Fruit fly (Drosophila melanogaster) whole organism, embryonic: ENCODE data around the gene mon2.
A peak's percentile ranks its signal among the peaks of the same experiment; 100 is the strongest.

ENCODE experiments used
- Atf-2 ChIP-seq: fragments of 200-800 bp; sonication (Bioruptor generic); optimal IDR thresholded peaks from 2 replicates; lab custom pipeline; 2016; ENCODE audit warnings: missing biosample characterization, missing genetic modification characterization
- Atf3 ChIP-seq: fragments of 200-800 bp; sonication (Bioruptor generic); optimal IDR thresholded peaks from 3 replicates; lab custom pipeline; 2016; ENCODE audit warnings: missing biosample characterization, missing genetic modification characterization
- Bgb ChIP-seq: fragments of 200-800 bp; sonication (Bioruptor generic); IDR thresholded peaks from 2 replicates; pipeline ENCODE4 v1.3.6; 2022; ENCODE audit warnings: missing biosample characterization, missing genetic modification characterization; ENCODE audit not compliant: partially characterized antibody
- CG12071 ChIP-seq: fragments of 200-800 bp; sonication (Bioruptor generic); optimal IDR thresholded peaks from 3 replicates; lab custom pipeline; 2018; ENCODE audit warnings: missing biosample characterization, mild to moderate bottlenecking, missing genetic modification characterization
- CG12155 ChIP-seq: fragments of 200-800 bp; sonication (Bioruptor generic); optimal IDR thresholded peaks from 3 replicates; lab custom pipeline; 2016; ENCODE audit warnings: missing biosample characterization, missing genetic modification characterization
- CG14965 ChIP-seq: fragments of 200-800 bp; sonication (Bioruptor generic); optimal IDR thresholded peaks from 2 replicates; lab custom pipeline; 2016; ENCODE audit warnings: missing biosample characterization, missing genetic modification characterization, borderline replicate concordance
- CG15514 ChIP-seq: fragments of 200-800 bp; sonication (Bioruptor generic); optimal IDR thresholded peaks from 3 replicates; lab custom pipeline; 2017; ENCODE audit warnings: missing biosample characterization, missing genetic modification characterization, mild to moderate bottlenecking, moderate library complexity, missing genetic modification reagents
- CG15696 ChIP-seq: fragments of 200-800 bp; sonication (Bioruptor generic); optimal IDR thresholded peaks from 2 replicates; lab custom pipeline; 2019; ENCODE audit warnings: missing biosample characterization, mild to moderate bottlenecking, missing genetic modification characterization, moderate library complexity
- CG18262 ChIP-seq: fragments of 200-800 bp; optimal IDR thresholded peaks from 3 replicates; lab custom pipeline; 2019; ENCODE audit warnings: missing biosample characterization, mild to moderate bottlenecking, missing genetic modification characterization, moderate library complexity
- CG18599 ChIP-seq: fragments of 200-800 bp; sonication (Bioruptor generic); optimal IDR thresholded peaks from 3 replicates; lab custom pipeline; 2017; ENCODE audit warnings: missing biosample characterization, missing genetic modification characterization, mild to moderate bottlenecking, moderate library complexity, missing genetic modification reagents
- CG31224 ChIP-seq: fragments of 200-800 bp; sonication (Bioruptor generic); IDR thresholded peaks from 2 replicates; pipeline ENCODE4 v1.3.6; 2022; ENCODE audit warnings: missing biosample characterization, missing genetic modification characterization
- CG6175 ChIP-seq: fragments of 200-800 bp; sonication (Bioruptor generic); IDR thresholded peaks from 3 replicates; pipeline ENCODE4 v1.3.6; 2022; ENCODE audit warnings: missing biosample characterization, missing genetic modification characterization
- CG6854 ChIP-seq: fragments of 200-800 bp; sonication (Bioruptor generic); optimal IDR thresholded peaks from 3 replicates; lab custom pipeline; 2017; ENCODE audit warnings: missing biosample characterization, mild to moderate bottlenecking, missing genetic modification characterization
- CG7839 ChIP-seq: fragments of 200-800 bp; sonication (Bioruptor generic); optimal IDR thresholded peaks from 3 replicates; lab custom pipeline; 2018; ENCODE audit warnings: missing biosample characterization, mild to moderate bottlenecking, missing genetic modification characterization, moderate library complexity
- Camta ChIP-seq: fragments of 200-800 bp; sonication (Bioruptor generic); optimal IDR thresholded peaks from 2 replicates; lab custom pipeline; 2016; ENCODE audit warnings: missing biosample characterization, missing genetic modification characterization
- Deaf1 ChIP-seq: fragments of 200-800 bp; optimal IDR thresholded peaks from 3 replicates; lab custom pipeline; 2019; ENCODE audit warnings: missing biosample characterization, mild to moderate bottlenecking, missing genetic modification characterization, moderate library complexity
- Dll ChIP-seq: fragments of 200-800 bp; sonication (Bioruptor generic); IDR thresholded peaks from 4 replicates; pipeline ENCODE4 v1.3.6; 2022; ENCODE audit warnings: missing biosample characterization, missing genetic modification characterization; ENCODE audit not compliant: partially characterized antibody
- Ets65A ChIP-seq: fragments of 200-800 bp; sonication (Bioruptor generic); peaks from one replicate; lab custom pipeline; 2016; ENCODE audit warnings: missing biosample characterization, missing genetic modification characterization
- HLH4C ChIP-seq: fragments of 200-800 bp; sonication (Bioruptor generic); IDR thresholded peaks from 3 replicates; pipeline ENCODE4 v1.3.6; 2022; ENCODE audit warnings: missing biosample characterization, missing genetic modification characterization; ENCODE audit not compliant: partially characterized antibody
- Hr51 ChIP-seq, 2 experiments: fragments of 200-800 bp; sonication (Bioruptor generic); optimal IDR thresholded peaks; 2 replicates in 1 of 2; 3 replicates in 1 of 2; lab custom pipeline; 2016 to 2018; ENCODE audit warnings: missing biosample characterization in 2 of 2, missing genetic modification characterization in 2 of 2, mild to moderate bottlenecking in 1 of 2, moderate library complexity in 1 of 2
- NC2α ChIP-seq: fragments of 200-800 bp; sonication (Bioruptor generic); optimal IDR thresholded peaks from 2 replicates; lab custom pipeline; 2016; ENCODE audit warnings: missing biosample characterization, missing genetic modification characterization
- NfI ChIP-seq: fragments of 200-800 bp; sonication (Bioruptor generic); optimal IDR thresholded peaks from 3 replicates; lab custom pipeline; 2018; ENCODE audit warnings: missing biosample characterization, mild to moderate bottlenecking, missing genetic modification characterization, moderate library complexity
- Rfx ChIP-seq: fragments of 200-800 bp; sonication (Bioruptor generic); IDR thresholded peaks from 2 replicates; pipeline ENCODE4 v1.3.6; 2022; ENCODE audit warnings: missing biosample characterization, missing genetic modification characterization
- Side ChIP-seq: fragments of 200-800 bp; sonication (Bioruptor generic); optimal IDR thresholded peaks from 2 replicates; lab custom pipeline; 2016; ENCODE audit warnings: missing biosample characterization, missing genetic modification characterization
- Stat92E ChIP-seq, 3 experiments: fragments of >200 bp in 2 of 3; fragments of 200-800 bp in 1 of 3; sonication (Bioruptor generic) in 1 of 3; optimal IDR thresholded peaks; 2 replicates each; lab custom pipeline; 2017 to 2019; ENCODE audit warnings: missing biosample characterization in 3 of 3, missing genetic modification characterization in 3 of 3, mild to moderate bottlenecking in 1 of 3, moderate library complexity in 1 of 3
- ase ChIP-seq: fragments of 200-800 bp; sonication (Bioruptor generic); IDR thresholded peaks from 3 replicates; pipeline ENCODE4 v1.3.6; 2022; ENCODE audit warnings: missing biosample characterization, missing genetic modification characterization
- ash1 ChIP-seq: fragments of 200-800 bp; sonication (Bioruptor generic); optimal IDR thresholded peaks from 2 replicates; lab custom pipeline; 2018; ENCODE audit warnings: missing biosample characterization, mild to moderate bottlenecking, missing genetic modification characterization
- cato ChIP-seq: fragments of 200-800 bp; sonication (Bioruptor generic); optimal IDR thresholded peaks from 2 replicates; lab custom pipeline; 2016; ENCODE audit warnings: missing biosample characterization, missing genetic modification characterization, borderline replicate concordance
- chn ChIP-seq: fragments of 200-800 bp; sonication (Bioruptor generic); optimal IDR thresholded peaks from 2 replicates; lab custom pipeline; 2016; ENCODE audit warnings: missing biosample characterization, missing genetic modification characterization
- corto ChIP-seq: fragments of 200-800 bp; sonication (Bioruptor generic); optimal IDR thresholded peaks from 2 replicates; lab custom pipeline; 2016; ENCODE audit warnings: missing biosample characterization, mild to moderate bottlenecking, missing genetic modification characterization, moderate library complexity
- ems ChIP-seq: fragments of 200-800 bp; sonication (Bioruptor generic); optimal IDR thresholded peaks from 3 replicates; lab custom pipeline; 2016; ENCODE audit warnings: missing biosample characterization, missing genetic modification characterization
- fd3F ChIP-seq: fragments of 200-800 bp; sonication (Bioruptor generic); optimal IDR thresholded peaks from 2 replicates; lab custom pipeline; 2018; ENCODE audit warnings: missing biosample characterization, mild to moderate bottlenecking, missing genetic modification characterization, moderate library complexity
- fd64A ChIP-seq: fragments of 200-800 bp; sonication (Bioruptor generic); optimal IDR thresholded peaks from 3 replicates; lab custom pipeline; 2018; ENCODE audit warnings: missing biosample characterization, mild to moderate bottlenecking, missing genetic modification characterization
- ftz-f1 ChIP-seq: fragments of 200-800 bp; sonication (Bioruptor generic); optimal IDR thresholded peaks from 2 replicates; lab custom pipeline; 2016; ENCODE audit warnings: missing biosample characterization, missing genetic modification characterization
- gcm ChIP-seq: fragments of 200-800 bp; sonication (Bioruptor generic); optimal IDR thresholded peaks from 2 replicates; lab custom pipeline; 2019; ENCODE audit warnings: missing biosample characterization, mild to moderate bottlenecking, missing genetic modification characterization, moderate library complexity
- gfzf ChIP-seq: fragments of 200-800 bp; sonication (Bioruptor generic); optimal IDR thresholded peaks from 2 replicates; lab custom pipeline; 2016; ENCODE audit warnings: missing biosample characterization, mild to moderate bottlenecking, missing genetic modification characterization, moderate library complexity
- grn ChIP-seq: fragments of 200-800 bp; sonication (Bioruptor generic); optimal IDR thresholded peaks from 3 replicates; lab custom pipeline; 2017; ENCODE audit warnings: missing biosample characterization, missing genetic modification characterization
- gsb ChIP-seq: fragments of 200-800 bp; sonication (Bioruptor generic); IDR thresholded peaks from 2 replicates; pipeline ENCODE4 v1.3.6; 2022; ENCODE audit warnings: missing biosample characterization, missing genetic modification characterization
- h ChIP-seq: fragments of >200 bp; optimal IDR thresholded peaks from 2 replicates; lab custom pipeline; 2017
- hth ChIP-seq: fragments of >200 bp; optimal IDR thresholded peaks from 2 replicates; lab custom pipeline; 2017; ENCODE audit warnings: inconsistent platforms
- ind ChIP-seq: fragments of 200-800 bp; sonication (Bioruptor generic); optimal IDR thresholded peaks from 3 replicates; lab custom pipeline; 2016; ENCODE audit warnings: missing biosample characterization, missing genetic modification characterization
- knrl ChIP-seq: fragments of 200-800 bp; sonication (Bioruptor generic); IDR thresholded peaks from 3 replicates; pipeline ENCODE4 v1.3.6; 2022; ENCODE audit warnings: missing biosample characterization, missing genetic modification characterization; ENCODE audit not compliant: partially characterized antibody
- peb ChIP-seq: fragments of 200-800 bp; sonication (Bioruptor generic); IDR thresholded peaks from 2 replicates; pipeline ENCODE4 v1.3.6; 2022; ENCODE audit warnings: missing biosample characterization, missing genetic modification characterization
- pho ChIP-seq: fragments of 200-800 bp; sonication (Bioruptor generic); optimal IDR thresholded peaks from 2 replicates; lab custom pipeline; 2016; ENCODE audit warnings: missing biosample characterization, missing genetic modification characterization
- prd ChIP-seq, 3 experiments: fragments of >200 bp in 2 of 3; fragments of 200-800 bp in 1 of 3; sonication (Bioruptor generic) in 1 of 3; optimal IDR thresholded peaks in 2 of 3; IDR thresholded peaks in 1 of 3; 2 replicates in 2 of 3; 3 replicates in 1 of 3; pipeline versions ENCODE4 v1.3.6 to Lab custom; 2017 to 2022; ENCODE audit warnings: missing biosample characterization in 1 of 3, missing genetic modification characterization in 1 of 3
- pzg ChIP-seq: fragments of 200-800 bp; sonication (Bioruptor generic); optimal IDR thresholded peaks from 3 replicates; lab custom pipeline; 2018; ENCODE audit warnings: missing biosample characterization, mild to moderate bottlenecking, missing genetic modification characterization, moderate library complexity
- seq ChIP-seq: fragments of 200-800 bp; sonication (Bioruptor generic); IDR thresholded peaks from 2 replicates; pipeline ENCODE4 v1.3.6; 2022; ENCODE audit warnings: missing biosample characterization, missing genetic modification characterization
- ttk ChIP-seq: fragments of 200-800 bp; sonication (Bioruptor generic); IDR thresholded peaks from 2 replicates; pipeline ENCODE4 v2.1.2; 2022; ENCODE audit warnings: missing biosample characterization, missing genetic modification characterization
- yki ChIP-seq: fragments of >200 bp; optimal IDR thresholded peaks from 3 replicates; lab custom pipeline; 2018

Gene mon2

DNA sequence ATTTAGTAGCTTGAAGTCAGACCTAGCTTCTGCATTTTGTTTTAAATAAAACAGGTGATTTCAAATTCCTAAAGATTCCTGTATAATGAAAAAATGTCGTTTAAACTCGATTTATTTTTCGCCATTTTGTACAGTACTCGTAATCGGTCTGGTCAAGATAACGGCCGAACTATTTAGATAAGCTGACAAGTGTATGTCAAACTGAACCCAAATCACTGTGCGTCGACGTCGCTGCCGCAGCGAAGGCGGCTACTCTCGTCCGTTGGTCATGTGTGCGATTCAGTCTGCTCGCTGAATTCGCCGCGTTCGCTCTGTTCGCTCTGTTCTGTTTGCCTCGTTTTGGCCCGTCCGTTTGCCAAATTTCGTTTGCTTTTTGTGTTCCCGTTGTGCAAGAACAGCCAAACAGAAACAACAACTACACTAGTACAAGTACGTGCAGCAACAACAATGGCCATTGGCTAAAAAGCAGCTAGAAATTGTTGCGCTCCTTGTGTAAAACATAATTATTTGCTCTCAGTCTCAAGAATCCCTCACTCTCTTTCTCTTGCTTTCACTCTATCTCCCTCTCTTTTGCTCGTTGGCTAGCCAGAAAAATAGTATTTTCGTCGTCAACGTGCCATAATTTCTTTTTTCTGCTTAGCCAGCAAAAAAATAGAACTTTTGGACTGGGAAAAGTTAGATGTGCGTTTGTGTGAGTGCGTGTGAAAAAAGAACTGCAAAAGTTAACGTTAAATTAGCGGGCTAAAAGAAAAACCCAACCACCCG, 35.6 kb downstream of the mon2 start (continued):
- no peak for TF ChIP-seq prd (optimal IDR thresholded peaks at IDR 0.05; lab: Kevin White, UChicago)
- TF ChIP-seq prd (GFP tag; IDR thresholded peaks at IDR 0.05; lab: Robert Waterston, UW): peak; percentile 36; the same call in 1 of the 3 replicates
- peak; percentile 47 for TF ChIP-seq ftz-f1 (GFP tag; lab: Kevin White, UChicago)
- TF ChIP-seq pho (GFP tag; lab: Kevin White, UChicago): no peak
- TF ChIP-seq Deaf1: peak; percentile 23
- TF ChIP-seq CG14965 (GFP tag; lab: Kevin White, UChicago): no peak
- TF ChIP-seq Bgb (GFP tag; lab: Robert Waterston, UW): peak; percentile 26; the same call in 1 of the 2 replicates
- 0 out of 4 replicates have a peak, but pooled peaks have one; percentile 17 for TF ChIP-seq Dll (GFP tag; lab: Robert Waterston, UW)
- TF ChIP-seq gfzf (GFP tag; lab: Kevin White, UChicago): no peak
- no peak for TF ChIP-seq peb (GFP tag; lab: Robert Waterston, UW)
- TF ChIP-seq Camta (GFP tag; lab: Kevin White, UChicago): no peak
- no peak for TF ChIP-seq Rfx (GFP tag; lab: Robert Waterston, UW)
- TF ChIP-seq Side (GFP tag; lab: Kevin White, UChicago): no peak
- TF ChIP-seq CG15696 (tag; lab: Kevin White, UChicago): no peak
- no peak for TF ChIP-seq gsb
- no peak for TF ChIP-seq NC2α
- no peak for TF ChIP-seq CG7839 (tag; lab: Kevin White, UChicago)
- no peak for TF ChIP-seq chn (GFP tag; lab: Kevin White, UChicago)
- no peak for TF ChIP-seq Atf-2 (GFP tag; lab: Kevin White, UChicago)
- TF ChIP-seq CG31224: 0 out of 2 replicates have a peak, but pooled peaks have one; percentile 5
- no peak for TF ChIP-seq Hr51 (GFP tag; optimal IDR thresholded peaks at IDR 0.05; lab: Kevin White, UChicago)
- peak; percentile 29 for TF ChIP-seq ash1 (GFP tag; lab: Kevin White, UChicago)
- TF ChIP-seq cato (GFP tag; lab: Kevin White, UChicago): no peak
- TF ChIP-seq ind (GFP tag; lab: Kevin White, UChicago): no peak
- TF ChIP-seq CG18262: no peak
- TF ChIP-seq ase: no peak
- TF ChIP-seq CG6854: peak; percentile 27
- TF ChIP-seq pzg (GFP tag; lab: Kevin White, UChicago): no peak
- no peak for TF ChIP-seq Ets65A (GFP tag; lab: Kevin White, UChicago)
- TF ChIP-seq seq (GFP tag; lab: Robert Waterston, UW): no peak
- TF ChIP-seq Atf3 (GFP tag; lab: Kevin White, UChicago): no peak
- no peak for TF ChIP-seq CG6175 (GFP tag; lab: Robert Waterston, UW)
- TF ChIP-seq Stat92E (GFP tag; optimal IDR thresholded peaks at IDR 0.05; lab: Kevin White, UChicago): no peak
- TF ChIP-seq grn (GFP tag; lab: Kevin White, UChicago): peak; percentile 42
- no peak for TF ChIP-seq fd3F (GFP tag; lab: Kevin White, UChicago)
- no peak for TF ChIP-seq HLH4C (GFP tag; lab: Robert Waterston, UW)
- TF ChIP-seq knrl (GFP tag; lab: Robert Waterston, UW): no peak
- no peak for TF ChIP-seq CG18599 (GFP tag; lab: Kevin White, UChicago)
- no peak for TF ChIP-seq hth (lab: Kevin White, UChicago)
- TF ChIP-seq CG12155 (GFP tag; lab: Kevin White, UChicago): no peak
- no peak for TF ChIP-seq corto (GFP tag; lab: Kevin White, UChicago)
- TF ChIP-seq ttk (GFP tag; lab: Robert Waterston, UW): no peak
- no peak for TF ChIP-seq NfI (GFP tag; lab: Kevin White, UChicago)
- no peak for TF ChIP-seq CG15514
- TF ChIP-seq ems (GFP tag; lab: Kevin White, UChicago): no peak
- no peak for TF ChIP-seq yki (lab: Kevin White, UChicago)
- no peak for TF ChIP-seq CG12071 (GFP tag; lab: Kevin White, UChicago)
- no peak for TF ChIP-seq h
- no peak for TF ChIP-seq fd64A (GFP tag; lab: Kevin White, UChicago)
- TF ChIP-seq gcm: no peak
